Worm (Caenorhabditis elegans): ENCODE results near the gene daf-11.

- TF ChIP-seq R02D3.7 (tag; optimal IDR thresholded peaks at IDR 0.05) (no peak), mdl-1 (tag; optimal IDR thresholded peaks at IDR 0.05) (no peak), unc-39 (tag; optimal IDR thresholded peaks at IDR 0.05) (no peak), nhr-28 (tag; optimal IDR thresholded peaks at IDR 0.05) (no peak), pha-4 (tag; optimal IDR thresholded peaks at IDR 0.05) (no peak)
Observed at ce11 chrV:11676498-11676897, 49.4 kb downstream of the daf-11 start.
